Worm (Caenorhabditis elegans) whole organism, L4 larva: Measurements from ENCODE around the gene dpff-1.

Source experiments
- F26F4.8 ChIP-seq: fragments of 200-800 bp; sonication (Bioruptor generic); conservative IDR thresholded peaks from 2 replicates; pipeline ENCODE4 v1.3.6; 2022; ENCODE audit warnings: missing genetic modification characterization, missing compliant biosample characterization
- F44E2.7 ChIP-seq: fragments of 200-800 bp; sonication (Bioruptor generic); IDR thresholded peaks from 2 replicates; pipeline ENCODE4 v2.1.2; 2022; ENCODE audit warnings: missing genetic modification characterization, missing compliant biosample characterization
- T26A8.4 ChIP-seq: fragments of 200-800 bp; sonication (Bioruptor generic); IDR thresholded peaks from 2 replicates; pipeline ENCODE4 v1.3.6; 2022; ENCODE audit warnings: missing genetic modification characterization, missing compliant biosample characterization
- ZK337.2 ChIP-seq: fragments of 200-800 bp; sonication (Bioruptor generic); IDR thresholded peaks from 2 replicates; pipeline ENCODE4 v1.3.6; 2022; ENCODE audit warnings: missing genetic modification reagents, missing genetic modification characterization, missing compliant biosample characterization
- aha-1 ChIP-seq: fragments of 150-350 bp; peaks from one replicate; lab custom pipeline; 2014; ENCODE audit warnings: missing biosample characterization, missing genetic modification characterization
- arid-1 ChIP-seq: fragments of 200-800 bp; sonication (Bioruptor generic); conservative IDR thresholded peaks from 2 replicates; pipeline ENCODE4 v1.3.6; 2022; ENCODE audit warnings: missing genetic modification reagents, missing genetic modification characterization, missing compliant biosample characterization
- ceh-20 ChIP-seq: fragments of 200-800 bp; sonication (Bioruptor generic); IDR thresholded peaks from 2 replicates; pipeline ENCODE4 v1.3.6; 2022; ENCODE audit warnings: missing genetic modification reagents, missing genetic modification characterization, missing compliant biosample characterization
- ceh-28 ChIP-seq: fragments of 150-350 bp; optimal IDR thresholded peaks from 2 replicates; lab custom pipeline; 2014; ENCODE audit warnings: missing biosample characterization, missing genetic modification reagents, missing genetic modification characterization
- ceh-32 ChIP-seq: sonication (generic microtip); optimal IDR thresholded peaks from 2 replicates; lab custom pipeline; 2016; ENCODE audit warnings: mild to moderate bottlenecking, missing genetic modification characterization, missing compliant biosample characterization; ENCODE audit not compliant: poor library complexity
- ceh-62 ChIP-seq: sonication (generic microtip); optimal IDR thresholded peaks from 2 replicates; lab custom pipeline; 2017; ENCODE audit warnings: missing biosample characterization, missing genetic modification characterization
- ces-1 ChIP-seq: fragments of 150-350 bp; sonication (generic microtip); optimal IDR thresholded peaks from 4 replicates; lab custom pipeline; 2014; ENCODE audit warnings: missing biosample characterization, missing genetic modification reagents, missing genetic modification characterization
- ctbp-1 ChIP-seq: fragments of 200-800 bp; sonication (Bioruptor generic); IDR thresholded peaks from 2 replicates; pipeline ENCODE4 v1.3.6; 2022; ENCODE audit warnings: missing genetic modification reagents, missing genetic modification characterization, missing compliant biosample characterization
- daf-12 ChIP-seq: fragments of 150-350 bp; optimal IDR thresholded peaks from 2 replicates; lab custom pipeline; 2014; ENCODE audit warnings: missing biosample characterization, missing genetic modification reagents, missing genetic modification characterization
- daf-16 ChIP-seq, 3 experiments: sonication (generic microtip); optimal IDR thresholded peaks; 2 replicates each; lab custom pipeline; 2016 to 2017; ENCODE audit warnings: missing genetic modification characterization in 3 of 3, missing genetic modification reagents in 3 of 3, mild to moderate bottlenecking in 2 of 3, missing compliant biosample characterization in 2 of 3, missing biosample characterization in 1 of 3, moderate library complexity in 1 of 3
- daf-19 ChIP-seq: fragments of 200-800 bp; sonication (Bioruptor generic); conservative IDR thresholded peaks from 2 replicates; pipeline ENCODE4 v1.3.6; 2022; ENCODE audit warnings: missing genetic modification characterization, missing compliant biosample characterization
- dmd-6 ChIP-seq: fragments of 200-800 bp; sonication (Bioruptor generic); IDR thresholded peaks from 2 replicates; pipeline ENCODE4 v1.3.6; 2022; ENCODE audit warnings: missing genetic modification reagents, missing genetic modification characterization, missing compliant biosample characterization
- dmd-9 ChIP-seq: fragments of 200-800 bp; sonication (Bioruptor generic); IDR thresholded peaks from 2 replicates; pipeline ENCODE4 v1.3.6; 2022; ENCODE audit warnings: missing genetic modification reagents, missing genetic modification characterization, missing compliant biosample characterization
- egl-27 ChIP-seq: sonication (generic microtip); optimal IDR thresholded peaks from 3 replicates; lab custom pipeline; 2017; ENCODE audit warnings: missing biosample characterization, missing genetic modification reagents, missing genetic modification characterization
- egl-43 ChIP-seq: fragments of 200-800 bp; sonication (Bioruptor generic); IDR thresholded peaks from 2 replicates; pipeline ENCODE4 v1.3.6; 2022; ENCODE audit warnings: missing genetic modification reagents, missing genetic modification characterization, missing compliant biosample characterization
- fkh-10 ChIP-seq: fragments of 150-350 bp; optimal IDR thresholded peaks from 2 replicates; lab custom pipeline; 2014; ENCODE audit warnings: missing biosample characterization, missing genetic modification reagents, missing genetic modification characterization
- hif-1 ChIP-seq, 2 experiments: sonication (generic microtip); optimal IDR thresholded peaks; 2 replicates each; lab custom pipeline; 2016 to 2017; ENCODE audit warnings: missing compliant biosample characterization in 2 of 2, missing genetic modification characterization in 2 of 2, missing genetic modification reagents in 2 of 2, missing genotype in 2 of 2, mild to moderate bottlenecking in 1 of 2
- hlh-11 ChIP-seq: fragments of 200-800 bp; sonication (Bioruptor generic); optimal IDR thresholded peaks from 2 replicates; lab custom pipeline; 2018; ENCODE audit warnings: mild to moderate bottlenecking, missing genetic modification characterization, missing compliant biosample characterization
- hlh-30 ChIP-seq: sonication (generic microtip); optimal IDR thresholded peaks from 2 replicates; lab custom pipeline; 2017; ENCODE audit warnings: antibody characterized with exemption, mild to moderate bottlenecking, missing genetic modification characterization, missing compliant biosample characterization; ENCODE audit not compliant: insufficient read depth
- hmg-1.1 ChIP-seq: fragments of 200-800 bp; sonication (Bioruptor generic); IDR thresholded peaks from 2 replicates; pipeline ENCODE4 v1.3.6; 2022; ENCODE audit warnings: missing genetic modification reagents, missing genetic modification characterization, missing compliant biosample characterization
- lin-29 ChIP-seq: fragments of 200-800 bp; sonication (Bioruptor generic); IDR thresholded peaks from 2 replicates; pipeline ENCODE4 v1.3.6; 2022; ENCODE audit warnings: missing genetic modification reagents, missing genetic modification characterization, missing compliant biosample characterization
- lin-38 ChIP-seq: fragments of 200-800 bp; sonication (Bioruptor generic); IDR thresholded peaks from 2 replicates; pipeline ENCODE4 v1.3.6; 2022; ENCODE audit warnings: missing genetic modification reagents, missing genetic modification characterization, missing compliant biosample characterization
- lin-39 ChIP-seq: fragments of 150-350 bp; optimal IDR thresholded peaks from 2 replicates; lab custom pipeline; 2014; ENCODE audit warnings: missing biosample characterization, missing genetic modification reagents, missing genetic modification characterization
- lir-3 ChIP-seq: sonication (generic microtip); optimal IDR thresholded peaks from 2 replicates; lab custom pipeline; 2016; ENCODE audit warnings: mild to moderate bottlenecking, missing genetic modification characterization, missing compliant biosample characterization
- lsy-2 ChIP-seq, 2 experiments: fragments of 150-350 bp in 1 of 2; sonication (generic microtip) in 1 of 2; optimal IDR thresholded peaks; 2 replicates each; lab custom pipeline; 2014 to 2017; ENCODE audit warnings: missing biosample characterization in 2 of 2, missing genetic modification characterization in 2 of 2
- mes-2 ChIP-seq: sonication (generic microtip); optimal IDR thresholded peaks from 2 replicates; lab custom pipeline; 2016; ENCODE audit warnings: missing genotype, mild to moderate bottlenecking, missing genetic modification characterization, missing compliant biosample characterization; ENCODE audit not compliant: poor library complexity, severe bottlenecking
- nhr-10 ChIP-seq: fragments of 150-350 bp; optimal IDR thresholded peaks from 2 replicates; lab custom pipeline; 2014; ENCODE audit warnings: missing biosample characterization, missing genetic modification characterization
- nhr-237 ChIP-seq: sonication (generic microtip); optimal IDR thresholded peaks from 2 replicates; lab custom pipeline; 2017; ENCODE audit warnings: missing biosample characterization, missing genetic modification characterization
- nhr-41 ChIP-seq: fragments of 200-800 bp; sonication (Bioruptor generic); IDR thresholded peaks from 2 replicates; pipeline ENCODE4 v1.3.6; 2022; ENCODE audit warnings: missing genetic modification reagents, missing genetic modification characterization, missing compliant biosample characterization
- nhr-76 ChIP-seq: fragments of 150-350 bp; optimal IDR thresholded peaks from 2 replicates; lab custom pipeline; 2014; ENCODE audit warnings: missing biosample characterization, missing genetic modification characterization
- php-3 ChIP-seq: fragments of 200-800 bp; sonication (Bioruptor generic); IDR thresholded peaks from 2 replicates; pipeline ENCODE4 v1.3.6; 2022; ENCODE audit warnings: missing genetic modification reagents, missing genetic modification characterization, missing compliant biosample characterization
- pqm-1 ChIP-seq: sonication (generic microtip); optimal IDR thresholded peaks from 2 replicates; lab custom pipeline; 2017; ENCODE audit warnings: missing biosample characterization, missing genetic modification characterization
- rbr-2 ChIP-seq: sonication (generic microtip); optimal IDR thresholded peaks from 2 replicates; lab custom pipeline; 2016; ENCODE audit warnings: missing genotype, missing genetic modification characterization, missing compliant biosample characterization
- sdz-12 ChIP-seq: fragments of 200-800 bp; sonication (Bioruptor generic); optimal IDR thresholded peaks from 2 replicates; lab custom pipeline; 2018; ENCODE audit warnings: mild to moderate bottlenecking, missing genetic modification characterization, missing compliant biosample characterization
- skn-1 ChIP-seq: fragments of 150-350 bp; optimal IDR thresholded peaks from 2 replicates; lab custom pipeline; 2014; ENCODE audit warnings: missing biosample characterization, missing genetic modification characterization
- snpc-1.2 ChIP-seq: fragments of 200-800 bp; sonication (Bioruptor generic); IDR thresholded peaks from 2 replicates; pipeline ENCODE4 v1.3.6; 2022; ENCODE audit warnings: missing genetic modification reagents, missing genetic modification characterization, missing compliant biosample characterization
- snpc-4 ChIP-seq: fragments of 150-350 bp; optimal IDR thresholded peaks from 2 replicates; lab custom pipeline; 2014; ENCODE audit warnings: missing biosample characterization, missing genetic modification characterization
- vab-7 ChIP-seq: fragments of 200-800 bp; sonication (Bioruptor generic); IDR thresholded peaks from 2 replicates; pipeline ENCODE4 v1.3.6; 2022; ENCODE audit warnings: missing genetic modification reagents, missing genetic modification characterization, missing compliant biosample characterization
- zag-1 ChIP-seq: fragments of 150-350 bp; optimal IDR thresholded peaks from 2 replicates; lab custom pipeline; 2014; ENCODE audit warnings: missing biosample characterization, missing genetic modification characterization
- zfp-3 ChIP-seq: fragments of 200-800 bp; sonication (Bioruptor generic); conservative IDR thresholded peaks from 2 replicates; pipeline ENCODE4 v1.3.6; 2022; ENCODE audit warnings: missing genetic modification reagents, missing genetic modification characterization, missing compliant biosample characterization
- ztf-11 ChIP-seq: fragments of 150-350 bp; optimal IDR thresholded peaks from 2 replicates; lab custom pipeline; 2014; ENCODE audit warnings: missing biosample characterization, missing genetic modification characterization

The dpff-1 gene

DNA sequence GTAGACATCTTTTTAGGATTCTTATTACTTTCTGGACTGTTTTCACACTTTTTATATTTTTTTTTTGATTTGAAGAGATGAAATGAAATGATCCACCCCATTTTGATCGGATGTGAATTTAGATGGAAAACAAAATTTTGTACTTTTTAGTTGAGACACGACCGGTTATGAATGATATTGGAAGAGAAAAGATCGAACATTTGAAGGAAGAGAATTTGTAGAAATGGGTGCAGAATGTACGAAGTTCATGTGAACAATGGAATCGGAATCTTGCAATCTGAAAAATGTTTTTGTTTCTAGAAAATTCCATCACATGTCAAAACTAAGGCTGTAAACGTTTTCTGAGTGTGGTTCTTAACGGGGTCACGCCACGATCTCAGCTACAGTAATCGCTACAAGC is 23.3 kb downstream of the dpff-1 start, which contains the start of gene F01F1.14:
TSS of gene F01F1.14 (minus strand) at position 101 of the 400 bp plus-strand sequence.
- TF ChIP-seq ZK337.2 (GFP tag; lab: Robert Waterston, UW), result no peak
- no peak for TF ChIP-seq F26F4.8 (GFP tag; lab: Robert Waterston, UW)
- TF ChIP-seq lsy-2 (tag; optimal IDR thresholded peaks at IDR 0.05; lab: Kevin White, UChicago), result no peak
- TF ChIP-seq snpc-4 (tag; lab: Kevin White, UChicago), result no peak
- TF ChIP-seq daf-19, result no peak
- no peak for TF ChIP-seq nhr-76 (tag; lab: Kevin White, UChicago)
- TF ChIP-seq ztf-11 (tag; lab: Kevin White, UChicago), result no peak
- no peak for TF ChIP-seq pqm-1 (tag; lab: Kevin White, UChicago)
- no peak for TF ChIP-seq nhr-41 (GFP tag; lab: Robert Waterston, UW)
- no peak for TF ChIP-seq hmg-1.1
- no peak for TF ChIP-seq daf-16 (GFP tag; optimal IDR thresholded peaks at IDR 0.05; lab: Kevin White, UChicago)
- TF ChIP-seq daf-16 (tag; optimal IDR thresholded peaks at IDR 0.05; lab: Kevin White, UChicago), result no peak
- no peak for TF ChIP-seq nhr-237 (tag; lab: Kevin White, UChicago)
- TF ChIP-seq snpc-1.2 (GFP tag; lab: Robert Waterston, UW), result no peak

DNA sequence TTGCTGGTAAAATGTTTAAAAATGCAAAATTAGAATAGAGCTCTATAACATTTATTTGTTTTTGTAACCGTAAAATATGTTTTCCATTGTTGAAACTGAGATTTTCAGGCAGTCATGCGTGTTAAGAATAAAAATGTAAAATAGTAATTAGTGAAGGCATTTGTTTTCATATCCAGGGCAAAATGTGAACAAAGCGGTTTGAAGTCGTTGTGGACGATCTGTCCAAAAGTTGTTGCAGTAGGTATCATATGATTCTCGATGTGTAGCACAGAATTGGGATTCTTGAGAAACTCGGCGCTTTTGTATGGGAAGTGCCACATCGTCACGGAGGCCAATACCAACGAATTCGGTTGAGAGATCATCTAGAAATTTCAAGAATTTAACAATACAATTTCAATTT is 23.9 kb downstream of the dpff-1 start:
- TF ChIP-seq ZK337.2 (GFP tag; lab: Robert Waterston, UW) (no peak), ceh-62 (no peak), ceh-28 (tag; lab: Kevin White, UChicago) (no peak), ceh-20 (no peak), lin-38 (GFP tag; lab: Robert Waterston, UW) (peak; percentile 33), rbr-2 (tag; lab: Kevin White, UChicago) (no peak), aha-1 (tag; lab: Kevin White, UChicago) (no peak), arid-1 (GFP tag; lab: Robert Waterston, UW) (no peak; the same call in 1 of the 2 replicates), egl-27 (no peak), dmd-6 (GFP tag; lab: Robert Waterston, UW) (no peak), T26A8.4 (0 out of 2 replicates have a peak, but pooled peaks have one; percentile 16), zag-1 (tag; lab: Kevin White, UChicago) (no peak), ctbp-1 (GFP tag; lab: Robert Waterston, UW) (no peak), ceh-32 (tag; lab: Kevin White, UChicago) (no peak)

DNA sequence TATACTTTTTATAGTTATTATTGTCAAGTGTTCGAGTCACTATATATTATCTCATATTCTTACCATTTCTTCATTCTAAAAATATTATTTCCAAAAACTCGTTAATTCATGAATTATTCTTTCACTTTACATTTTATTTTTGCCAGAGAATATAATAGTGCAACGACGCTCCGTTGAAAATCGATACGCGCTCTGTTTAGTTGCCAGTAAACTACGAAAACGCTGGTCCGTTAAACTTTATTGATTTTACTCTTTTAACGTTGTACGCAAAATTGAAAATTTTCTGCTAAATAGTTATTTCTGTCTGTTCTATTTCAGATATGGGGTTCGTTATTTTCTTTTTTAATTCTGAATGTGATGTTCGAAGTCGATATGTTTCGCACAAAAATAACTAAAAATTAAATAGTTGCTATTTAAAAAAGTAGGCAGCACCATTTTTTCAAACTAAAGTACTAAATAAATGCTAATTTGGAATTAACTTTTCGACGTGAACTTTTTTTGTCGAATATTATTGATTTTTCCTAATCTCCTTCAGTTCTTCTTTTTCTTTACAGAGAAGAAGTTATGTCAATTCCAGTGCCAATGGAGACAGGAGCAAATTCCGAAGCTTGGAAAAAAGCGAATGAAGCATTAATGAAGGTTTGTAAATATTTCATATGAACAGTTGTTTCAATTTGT is 26.7 kb downstream of the dpff-1 start, which contains the start of gene hpo-10:
TSS of gene hpo-10 (plus strand) at position 199 of the 678 bp plus-strand sequence.
- no peak; the same call in 1 of the 2 replicates for TF ChIP-seq zfp-3 (GFP tag; lab: Robert Waterston, UW)
- no peak for TF ChIP-seq ces-1 (GFP tag; lab: Kevin White, UChicago)
- no peak for TF ChIP-seq lin-39 (tag; lab: Kevin White, UChicago)
- TF ChIP-seq dmd-9 (GFP tag; lab: Robert Waterston, UW), result no peak
- TF ChIP-seq zag-1 (tag; lab: Kevin White, UChicago), result no peak
- no peak for TF ChIP-seq vab-7 (GFP tag; lab: Robert Waterston, UW)
- no peak for TF ChIP-seq nhr-41 (GFP tag; lab: Robert Waterston, UW)
- no peak for TF ChIP-seq pqm-1 (tag; lab: Kevin White, UChicago)
- no peak for TF ChIP-seq nhr-76 (tag; lab: Kevin White, UChicago)
- TF ChIP-seq lin-38 (GFP tag; lab: Robert Waterston, UW), result peak; percentile 37; the same call in 1 of the 2 replicates
- TF ChIP-seq ctbp-1 (GFP tag; lab: Robert Waterston, UW), result no peak
- TF ChIP-seq mes-2 (tag; lab: Kevin White, UChicago), result peak; percentile 55
- TF ChIP-seq F44E2.7 (GFP tag; lab: Robert Waterston, UW), result no peak
- no peak for TF ChIP-seq daf-16 (GFP tag; optimal IDR thresholded peaks at IDR 0.05; lab: Kevin White, UChicago)
- TF ChIP-seq daf-16 (tag; optimal IDR thresholded peaks at IDR 0.05; lab: Kevin White, UChicago), result peak; percentile 31
- no peak for TF ChIP-seq fkh-10
- no peak for TF ChIP-seq nhr-10 (tag; lab: Kevin White, UChicago)
- TF ChIP-seq egl-43, result no peak
- TF ChIP-seq lsy-2 (tag; optimal IDR thresholded peaks at IDR 0.05; lab: Kevin White, UChicago), result peak in 1 of 2 experiments; percentile 65
- TF ChIP-seq hlh-11 (tag; lab: Kevin White, UChicago), result no peak
- TF ChIP-seq lir-3 (tag; lab: Kevin White, UChicago), result no peak
- no peak for TF ChIP-seq ceh-20
- no peak for TF ChIP-seq nhr-237 (tag; lab: Kevin White, UChicago)
- no peak for TF ChIP-seq lin-29
- no peak for TF ChIP-seq sdz-12 (GFP tag; lab: Kevin White, UChicago)
- TF ChIP-seq skn-1 (tag; lab: Kevin White, UChicago), result no peak
- peak; percentile 22 for TF ChIP-seq hlh-30 (tag; lab: Kevin White, UChicago)
- no peak for TF ChIP-seq php-3
- TF ChIP-seq daf-12, result no peak
- no peak for TF ChIP-seq snpc-4 (tag; lab: Kevin White, UChicago)
- no peak for TF ChIP-seq hif-1 (tag; optimal IDR thresholded peaks at IDR 0.05; lab: Kevin White, UChicago)
